Worm (Caenorhabditis elegans) whole organism, L3 larva: ENCODE measurements around the gene sipa-1.

ENCODE experiments used
- ama-1 ChIP-seq: fragments of 150-350 bp; optimal IDR thresholded peaks from 2 replicates; lab custom pipeline; 2018
- elt-3 ChIP-seq, 3 experiments: fragments of 150-350 bp in 1 of 3; sonication (generic microtip) in 2 of 3; optimal IDR thresholded peaks; 2 replicates in 2 of 3; 4 replicates in 1 of 3; lab custom pipeline; 2014 to 2017; ENCODE audit warnings: missing biosample characterization in 3 of 3, missing genetic modification characterization in 3 of 3
- fos-1 ChIP-seq: fragments of 150-350 bp; optimal IDR thresholded peaks from 2 replicates; lab custom pipeline; 2014; ENCODE audit warnings: missing biosample characterization, missing genetic modification characterization
- lin-15B ChIP-seq: fragments of 150-350 bp; optimal IDR thresholded peaks from 2 replicates; lab custom pipeline; 2014; ENCODE audit warnings: missing biosample characterization, missing genetic modification characterization
- lin-39 ChIP-seq: fragments of 150-350 bp; optimal IDR thresholded peaks from 2 replicates; lab custom pipeline; 2018; ENCODE audit warnings: missing biosample characterization, missing genetic modification reagents, missing genetic modification characterization
- nhr-11 ChIP-seq: fragments of 150-350 bp; optimal IDR thresholded peaks from 2 replicates; lab custom pipeline; 2014; ENCODE audit warnings: missing biosample characterization, missing genetic modification characterization
- nhr-23 ChIP-seq: fragments of 150-350 bp; optimal IDR thresholded peaks from 2 replicates; lab custom pipeline; 2014; ENCODE audit warnings: missing biosample characterization, missing genetic modification reagents, missing genetic modification characterization
- pha-4 ChIP-seq: fragments of 150-350 bp; optimal IDR thresholded peaks from 2 replicates; lab custom pipeline; 2014; ENCODE audit warnings: missing biosample characterization, missing genetic modification reagents, missing genetic modification characterization

ce11 chrV:11647821-11648220 is 10.7 kb upstream of the sipa-1 start:
- TF ChIP-seq ama-1 (lab: Kevin White, UChicago) = no peak
- no peak for TF ChIP-seq fos-1
- no peak for TF ChIP-seq elt-3 (tag; optimal IDR thresholded peaks at IDR 0.05; lab: Kevin White, UChicago)
- no peak for TF ChIP-seq nhr-11 (tag; lab: Kevin White, UChicago)
- TF ChIP-seq lin-15B = no peak
- TF ChIP-seq lin-39 = no peak
- no peak for TF ChIP-seq pha-4 (tag; lab: Kevin White, UChicago)
- TF ChIP-seq nhr-23 (tag; lab: Kevin White, UChicago) = no peak
